Worm (Caenorhabditis elegans) whole organism, late embryonic: ENCODE measurements around the gene ilys-6.

ENCODE experiments used
- C08G9.2 ChIP-seq: sonication (generic microtip); optimal IDR thresholded peaks from 2 replicates; lab custom pipeline; 2016; ENCODE audit warnings: mild to moderate bottlenecking, missing genetic modification characterization, moderate library complexity, missing compliant biosample characterization
- C38D4.7 ChIP-seq: fragments of 200-800 bp; sonication (Bioruptor generic); optimal IDR thresholded peaks from 2 replicates; lab custom pipeline; 2018; ENCODE audit warnings: mild to moderate bottlenecking, missing genetic modification characterization, moderate library complexity, missing compliant biosample characterization
- F13H6.1 ChIP-seq: sonication (generic microtip); optimal IDR thresholded peaks from 2 replicates; lab custom pipeline; 2016; ENCODE audit warnings: missing genetic modification characterization, missing compliant biosample characterization
- K02D7.2 ChIP-seq: sonication (generic microtip); optimal IDR thresholded peaks from 2 replicates; lab custom pipeline; 2017; ENCODE audit warnings: mild to moderate bottlenecking, missing genetic modification characterization, missing compliant biosample characterization
- T23F11.4 ChIP-seq: fragments of 200-800 bp; sonication (Bioruptor generic); optimal IDR thresholded peaks from 2 replicates; lab custom pipeline; 2018; ENCODE audit warnings: mild to moderate bottlenecking, missing genetic modification characterization, missing compliant biosample characterization
- Y22D7AL.16 ChIP-seq: sonication (generic microtip); optimal IDR thresholded peaks from 2 replicates; lab custom pipeline; 2016; ENCODE audit warnings: missing genetic modification characterization, missing compliant biosample characterization
- ama-1 ChIP-seq: fragments of 150-350 bp; optimal IDR thresholded peaks from 2 replicates; lab custom pipeline; 2014
- ceh-14 ChIP-seq: sonication (generic microtip); optimal IDR thresholded peaks from 2 replicates; lab custom pipeline; 2016; ENCODE audit warnings: missing genotype, missing genetic modification characterization, missing compliant biosample characterization
- ceh-2 ChIP-seq: sonication (generic microtip); optimal IDR thresholded peaks from 2 replicates; lab custom pipeline; 2016; ENCODE audit warnings: missing genotype, missing genetic modification characterization, missing compliant biosample characterization
- ceh-22 ChIP-seq: sonication (generic microtip); optimal IDR thresholded peaks from 2 replicates; lab custom pipeline; 2017; ENCODE audit warnings: missing biosample characterization, missing genetic modification characterization
- ceh-30 ChIP-seq: fragments of 150-350 bp; optimal IDR thresholded peaks from 2 replicates; lab custom pipeline; 2014; ENCODE audit warnings: missing biosample characterization, missing genetic modification characterization
- ceh-31 ChIP-seq: sonication (generic microtip); optimal IDR thresholded peaks from 2 replicates; lab custom pipeline; 2016; ENCODE audit warnings: missing genetic modification characterization, missing compliant biosample characterization
- ceh-45 ChIP-seq: fragments of 200-800 bp; sonication (Bioruptor generic); IDR thresholded peaks from 2 replicates; pipeline ENCODE4 v1.3.6; 2022; ENCODE audit warnings: missing genetic modification reagents, missing genetic modification characterization, missing compliant biosample characterization
- ceh-48 ChIP-seq: sonication (generic microtip); optimal IDR thresholded peaks from 2 replicates; lab custom pipeline; 2016; ENCODE audit warnings: missing genetic modification characterization, inconsistent platforms, missing compliant biosample characterization
- ceh-6 ChIP-seq: fragments of 200-800 bp; sonication (Bioruptor generic); optimal IDR thresholded peaks from 2 replicates; lab custom pipeline; 2018; ENCODE audit warnings: mild to moderate bottlenecking, missing genetic modification characterization, missing compliant biosample characterization
- ceh-9 ChIP-seq: sonication (generic microtip); optimal IDR thresholded peaks from 2 replicates; lab custom pipeline; 2016; ENCODE audit warnings: mild to moderate bottlenecking, missing genetic modification characterization, inconsistent platforms, missing compliant biosample characterization
- che-1 ChIP-seq: sonication (generic microtip); optimal IDR thresholded peaks from 2 replicates; lab custom pipeline; 2016; ENCODE audit warnings: mild to moderate bottlenecking, missing genetic modification characterization, missing compliant biosample characterization
- dmd-4 ChIP-seq: sonication (generic microtip); optimal IDR thresholded peaks from 2 replicates; lab custom pipeline; 2016; ENCODE audit warnings: borderline replicate concordance, missing genetic modification characterization, missing compliant biosample characterization
- elt-2 ChIP-seq: sonication (generic microtip); optimal IDR thresholded peaks from 2 replicates; lab custom pipeline; 2016; ENCODE audit warnings: missing genetic modification reagents, missing genetic modification characterization, missing compliant biosample characterization
- elt-4 ChIP-seq: sonication (generic microtip); optimal IDR thresholded peaks from 2 replicates; lab custom pipeline; 2016; ENCODE audit warnings: missing genetic modification characterization, missing compliant biosample characterization
- ets-4 ChIP-seq: sonication (generic microtip); optimal IDR thresholded peaks from 2 replicates; lab custom pipeline; 2016; ENCODE audit warnings: missing genetic modification characterization, missing compliant biosample characterization
- fkh-6 ChIP-seq: sonication (generic microtip); optimal IDR thresholded peaks from 2 replicates; lab custom pipeline; 2016; ENCODE audit warnings: missing genetic modification characterization, missing compliant biosample characterization
- gmeb-2 ChIP-seq: sonication (generic microtip); optimal IDR thresholded peaks from 2 replicates; lab custom pipeline; 2016; ENCODE audit warnings: missing genetic modification characterization, inconsistent platforms, missing compliant biosample characterization
- hlh-15 ChIP-seq: sonication (generic microtip); optimal IDR thresholded peaks from 2 replicates; lab custom pipeline; 2016; ENCODE audit warnings: missing genetic modification characterization, missing compliant biosample characterization
- madf-2 ChIP-seq: sonication (generic microtip); optimal IDR thresholded peaks from 2 replicates; lab custom pipeline; 2017; ENCODE audit warnings: missing genetic modification characterization, missing compliant biosample characterization
- mec-3 ChIP-seq: sonication (generic microtip); optimal IDR thresholded peaks from 2 replicates; lab custom pipeline; 2016; ENCODE audit warnings: borderline replicate concordance, missing genetic modification characterization, missing compliant biosample characterization
- nhr-232 ChIP-seq: sonication (generic microtip); optimal IDR thresholded peaks from 2 replicates; lab custom pipeline; 2016; ENCODE audit warnings: missing genetic modification characterization, missing compliant biosample characterization
- pag-3 ChIP-seq: sonication (generic microtip); optimal IDR thresholded peaks from 2 replicates; lab custom pipeline; 2016; ENCODE audit warnings: missing compliant biosample characterization, missing genetic modification characterization, borderline replicate concordance
- pax-1 ChIP-seq: fragments of 150-350 bp; optimal IDR thresholded peaks from 2 replicates; lab custom pipeline; 2014; ENCODE audit warnings: missing biosample characterization, missing genetic modification characterization
- pha-2 ChIP-seq: sonication (generic microtip); optimal IDR thresholded peaks from 2 replicates; lab custom pipeline; 2017; ENCODE audit warnings: mild to moderate bottlenecking, missing genetic modification characterization, missing compliant biosample characterization
- pqm-1 ChIP-seq: sonication (generic microtip); optimal IDR thresholded peaks from 2 replicates; lab custom pipeline; 2016; ENCODE audit warnings: missing genetic modification characterization, missing compliant biosample characterization
- pros-1 ChIP-seq: fragments of 150-350 bp; optimal IDR thresholded peaks from 2 replicates; lab custom pipeline; 2014; ENCODE audit warnings: missing biosample characterization, missing genetic modification reagents, missing genetic modification characterization
- sdc-2 ChIP-seq: sonication (generic microtip); optimal IDR thresholded peaks from 2 replicates; lab custom pipeline; 2016; ENCODE audit warnings: missing genotype, missing genetic modification characterization, missing compliant biosample characterization
- sox-2 ChIP-seq: fragments of 200-800 bp; sonication (Bioruptor generic); IDR thresholded peaks from 2 replicates; pipeline ENCODE4 v1.3.6; 2022; ENCODE audit warnings: missing genetic modification reagents, missing genetic modification characterization, missing compliant biosample characterization
- syd-9 ChIP-seq: sonication (generic microtip); optimal IDR thresholded peaks from 2 replicates; lab custom pipeline; 2016; ENCODE audit warnings: mild to moderate bottlenecking, missing genetic modification characterization, moderate library complexity, missing compliant biosample characterization
- tbx-7 ChIP-seq: sonication (generic microtip); optimal IDR thresholded peaks from 2 replicates; lab custom pipeline; 2016; ENCODE audit warnings: missing genotype, missing genetic modification characterization, missing compliant biosample characterization
- unc-42 ChIP-seq: sonication (generic microtip); optimal IDR thresholded peaks from 2 replicates; lab custom pipeline; 2016; ENCODE audit warnings: missing genotype, missing genetic modification characterization, missing compliant biosample characterization
- unc-55 ChIP-seq: sonication (generic microtip); optimal IDR thresholded peaks from 2 replicates; lab custom pipeline; 2017; ENCODE audit warnings: missing biosample characterization, missing genetic modification reagents, missing genetic modification characterization
- unc-86 ChIP-seq: sonication (generic microtip); optimal IDR thresholded peaks from 2 replicates; lab custom pipeline; 2016; ENCODE audit warnings: missing genetic modification characterization, missing compliant biosample characterization

The ilys-6 gene

DNA sequence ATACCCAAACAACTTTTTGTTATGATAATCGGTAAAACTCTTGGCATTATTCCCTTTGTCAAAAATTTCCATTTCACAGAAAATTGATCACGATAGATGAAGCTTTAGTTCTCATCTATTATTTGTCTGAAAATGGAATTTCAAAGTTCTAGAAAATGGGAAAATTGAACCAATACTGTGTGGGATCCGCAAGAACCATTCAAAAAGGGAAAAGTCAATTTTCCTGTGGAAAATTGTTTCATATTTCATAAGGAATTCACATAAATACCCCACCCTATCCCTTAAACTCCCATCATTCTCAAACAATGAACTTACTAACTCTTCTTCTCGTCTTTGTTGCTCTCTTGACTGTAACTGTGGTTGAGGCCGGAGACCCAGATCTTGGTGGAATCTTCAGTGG lies 17.4 kb upstream of the ilys-6 start, which contains the start of the genes C35B1.9 and C35B1.3:
TSS of gene C35B1.9 (minus strand) at position 101 of the 400 bp plus-strand sequence.
TSS of gene C35B1.3 (plus strand) at position 306 of the 400 bp plus-strand sequence.
- TF ChIP-seq C08G9.2 (tag; lab: Kevin White, UChicago) (no peak), ceh-22 (tag; lab: Kevin White, UChicago) (no peak), tbx-7 (no peak), ceh-6 (no peak), sox-2 (no peak), elt-4 (tag; lab: Kevin White, UChicago) (no peak), unc-86 (tag; lab: Kevin White, UChicago) (no peak), mec-3 (tag; lab: Kevin White, UChicago) (no peak), C38D4.7 (GFP tag; lab: Kevin White, UChicago) (no peak), pag-3 (no peak), hlh-15 (tag; lab: Kevin White, UChicago) (no peak), ama-1 (lab: Kevin White, UChicago) (no peak), pqm-1 (tag; lab: Kevin White, UChicago) (no peak), madf-2 (tag; lab: Kevin White, UChicago) (no peak), F13H6.1 (no peak)

DNA sequence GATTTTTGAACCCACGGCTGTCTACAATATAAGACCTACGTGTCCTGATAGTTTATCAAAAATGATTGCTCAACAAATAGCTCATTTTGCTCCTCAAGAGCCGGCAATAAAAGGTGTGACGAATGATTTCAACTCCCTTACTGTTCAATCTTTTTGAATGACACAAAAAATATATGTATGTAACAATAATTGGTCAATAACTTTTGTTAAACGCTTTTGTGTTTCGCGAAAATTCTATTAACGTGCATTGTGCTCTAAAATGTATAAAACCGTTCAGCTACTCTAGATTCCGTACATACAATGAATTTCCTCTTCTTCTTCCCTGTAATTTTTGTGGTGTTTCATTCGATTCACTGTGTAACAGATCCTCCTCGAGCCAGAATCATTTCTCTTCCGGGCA lies 16.0 kb upstream of the ilys-6 start, which contains the start of gene C35B1.4:
TSS of gene C35B1.4 (plus strand) at position 301 of the 400 bp plus-strand sequence.
- TF ChIP-seq sdc-2 = no peak
- TF ChIP-seq ceh-45 = no peak
- no peak for TF ChIP-seq syd-9 (tag; lab: Kevin White, UChicago)
- TF ChIP-seq tbx-7 = no peak
- TF ChIP-seq hlh-15 (tag; lab: Kevin White, UChicago) = no peak
- TF ChIP-seq pha-2 (tag; lab: Kevin White, UChicago) = no peak
- TF ChIP-seq gmeb-2 (tag; lab: Kevin White, UChicago) = no peak
- TF ChIP-seq ets-4 = no peak
- TF ChIP-seq ceh-30 (tag; lab: Kevin White, UChicago) = no peak
- TF ChIP-seq pros-1 (tag; lab: Kevin White, UChicago) = no peak
- TF ChIP-seq madf-2 (tag; lab: Kevin White, UChicago) = no peak
- no peak for TF ChIP-seq T23F11.4 (GFP tag; lab: Kevin White, UChicago)
- no peak for TF ChIP-seq fkh-6 (tag; lab: Kevin White, UChicago)
- TF ChIP-seq Y22D7AL.16 (tag; lab: Kevin White, UChicago) = no peak
- no peak for TF ChIP-seq ceh-2 (tag; lab: Kevin White, UChicago)
- no peak for TF ChIP-seq ceh-48

DNA sequence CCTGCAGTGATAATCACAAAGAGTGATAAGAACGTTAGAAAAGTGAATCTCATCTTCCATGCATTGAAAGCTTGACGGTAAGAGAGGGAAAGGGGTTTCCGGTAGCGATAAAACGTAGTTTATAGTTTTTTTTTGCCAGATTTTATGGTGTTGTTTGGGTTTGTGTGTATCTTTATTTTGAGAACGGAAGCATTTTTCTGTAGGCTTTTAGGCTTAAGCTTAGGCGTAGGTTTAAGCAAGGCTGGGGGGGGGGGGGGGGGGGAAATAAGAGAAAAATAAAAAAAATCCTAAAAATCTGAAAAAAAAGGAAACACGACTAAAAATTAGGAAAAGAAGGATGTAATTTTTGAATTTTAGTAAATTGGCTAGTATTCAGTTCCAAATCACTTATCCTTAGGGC lies 15.4 kb upstream of the ilys-6 start, which contains the start of gene C35B1.8:
TSS of gene C35B1.8 (minus strand) at position 101 of the 400 bp plus-strand sequence.
- TF ChIP-seq unc-42 (tag; lab: Kevin White, UChicago) (no peak), ceh-2 (tag; lab: Kevin White, UChicago) (no peak), dmd-4 (tag; lab: Kevin White, UChicago) (no peak), K02D7.2 (tag; lab: Kevin White, UChicago) (no peak), ceh-14 (tag; lab: Kevin White, UChicago) (no peak), elt-2 (tag; lab: Kevin White, UChicago) (no peak), pqm-1 (tag; lab: Kevin White, UChicago) (no peak), ceh-31 (tag; lab: Kevin White, UChicago) (no peak), fkh-6 (tag; lab: Kevin White, UChicago) (no peak), che-1 (tag; lab: Kevin White, UChicago) (no peak), pax-1 (tag; lab: Kevin White, UChicago) (no peak), unc-86 (tag; lab: Kevin White, UChicago) (no peak)

DNA sequence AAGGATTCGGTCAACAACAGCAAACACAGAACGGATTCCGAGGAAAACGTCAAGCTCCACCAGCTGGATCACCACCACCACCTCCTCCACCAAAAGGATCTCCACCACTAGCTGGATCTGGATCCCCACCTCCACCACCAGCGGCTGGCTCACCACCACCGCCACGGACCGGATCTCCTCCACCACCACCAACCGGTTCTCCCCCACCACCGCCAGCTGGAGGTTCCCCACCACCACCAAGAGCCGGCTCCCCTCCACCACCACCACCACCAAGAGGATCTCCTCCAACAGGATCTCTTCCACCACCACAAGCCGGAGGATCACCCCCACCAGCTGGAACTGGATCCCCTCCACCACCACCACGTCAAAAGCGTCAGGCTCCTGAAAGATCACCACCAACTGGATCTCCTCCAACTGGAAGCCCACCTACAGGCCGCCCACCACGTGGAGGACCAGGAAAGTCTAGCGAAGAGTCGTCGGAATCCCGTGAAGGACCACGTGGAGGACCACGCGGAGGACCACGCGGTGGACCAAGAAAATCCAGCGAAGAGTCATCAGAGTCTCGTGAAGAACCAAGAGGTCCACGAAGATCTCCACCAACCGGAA lies 13.3 kb upstream of the ilys-6 start:
- TF ChIP-seq ceh-22 (tag; lab: Kevin White, UChicago) (no peak), ceh-30 (tag; lab: Kevin White, UChicago) (no peak), nhr-232 (tag; lab: Kevin White, UChicago) (no peak), ceh-9 (tag; lab: Kevin White, UChicago) (no peak), unc-55 (GFP tag; lab: Kevin White, UChicago) (no peak), mec-3 (tag; lab: Kevin White, UChicago) (peak; percentile 69)
- TF ChIP-seq, all 69 proteins: peak for 1
